Worm (Caenorhabditis elegans) whole organism, young adult: ENCODE results near the gene acr-2.
A peak's percentile ranks its signal among the peaks of the same experiment; 100 is the strongest.

Experiments used
- B0336.3 ChIP-seq: fragments of 200-800 bp; sonication (Bioruptor generic); IDR thresholded peaks from 2 replicates; pipeline ENCODE4 v1.3.6; 2022; ENCODE audit warnings: missing genetic modification characterization, missing compliant biosample characterization
- F33H1.4 ChIP-seq: fragments of 200-800 bp; sonication (Bioruptor generic); IDR thresholded peaks from 2 replicates; pipeline ENCODE4 v1.3.6; 2022; ENCODE audit warnings: missing genetic modification reagents, missing genetic modification characterization, missing compliant biosample characterization
- Y79H2A.3 ChIP-seq: fragments of 200-800 bp; sonication (Bioruptor generic); conservative IDR thresholded peaks from 2 replicates; pipeline ENCODE4 v1.3.6; 2022; ENCODE audit warnings: missing genetic modification reagents, missing genetic modification characterization, missing compliant biosample characterization
- ama-1 ChIP-seq, 3 experiments: fragments of 150-350 bp in 1 of 3; sonication (generic microtip) in 2 of 3; optimal IDR thresholded peaks; 2 replicates each; lab custom pipeline; 2014 to 2018; ENCODE audit warnings: missing biosample characterization in 2 of 3, missing genetic modification characterization in 2 of 3, missing genetic modification reagents in 2 of 3
- ccch-3 ChIP-seq: fragments of 200-800 bp; sonication (Bioruptor generic); optimal IDR thresholded peaks from 2 replicates; lab custom pipeline; 2018; ENCODE audit warnings: mild to moderate bottlenecking, missing genetic modification characterization, missing compliant biosample characterization
- ceh-27 ChIP-seq: fragments of 200-800 bp; sonication (Bioruptor generic); optimal IDR thresholded peaks from 2 replicates; lab custom pipeline; 2018; ENCODE audit warnings: mild to moderate bottlenecking, missing genetic modification characterization, moderate library complexity, missing compliant biosample characterization
- ceh-91 ChIP-seq: fragments of 200-800 bp; sonication (Bioruptor generic); IDR thresholded peaks from 2 replicates; pipeline ENCODE4 v1.3.6; 2022; ENCODE audit warnings: missing genetic modification reagents, missing genetic modification characterization, missing compliant biosample characterization
- him-1 ChIP-seq: sonication (generic microtip); optimal IDR thresholded peaks from 2 replicates; lab custom pipeline; 2016; ENCODE audit warnings: missing genotype, missing genetic modification reagents, missing genetic modification characterization, missing compliant biosample characterization
- hmg-20 ChIP-seq: fragments of 200-800 bp; sonication (Bioruptor generic); IDR thresholded peaks from 2 replicates; pipeline ENCODE4 v1.3.6; 2022; ENCODE audit warnings: missing genetic modification reagents, missing genetic modification characterization, missing compliant biosample characterization
- lin-40 ChIP-seq: sonication (generic microtip); optimal IDR thresholded peaks from 2 replicates; lab custom pipeline; 2016; ENCODE audit warnings: missing genetic modification characterization, mild to moderate bottlenecking, missing compliant biosample characterization, missing genotype, missing genetic modification reagents
- snpc-1.3 ChIP-seq: sonication (generic microtip); optimal IDR thresholded peaks from 2 replicates; lab custom pipeline; 2017; ENCODE audit warnings: missing genetic modification characterization, mild to moderate bottlenecking, missing compliant biosample characterization, antibody characterized with exemption, moderate library complexity, missing genotype, missing genetic modification reagents; ENCODE audit not compliant: insufficient read depth
- tlf-1 ChIP-seq: fragments of 200-800 bp; sonication (Bioruptor generic); optimal IDR thresholded peaks from 2 replicates; lab custom pipeline; 2018; ENCODE audit warnings: mild to moderate bottlenecking, missing genetic modification characterization, missing compliant biosample characterization
- unc-62 ChIP-seq: fragments of 150-350 bp; optimal IDR thresholded peaks from 2 replicates; lab custom pipeline; 2014; ENCODE audit warnings: missing biosample characterization, missing genetic modification reagents, missing genetic modification characterization
- xnd-1 ChIP-seq: sonication (generic microtip); optimal IDR thresholded peaks from 2 replicates; lab custom pipeline; 2016; ENCODE audit warnings: missing genotype, missing genetic modification reagents, missing genetic modification characterization, missing compliant biosample characterization

DNA sequence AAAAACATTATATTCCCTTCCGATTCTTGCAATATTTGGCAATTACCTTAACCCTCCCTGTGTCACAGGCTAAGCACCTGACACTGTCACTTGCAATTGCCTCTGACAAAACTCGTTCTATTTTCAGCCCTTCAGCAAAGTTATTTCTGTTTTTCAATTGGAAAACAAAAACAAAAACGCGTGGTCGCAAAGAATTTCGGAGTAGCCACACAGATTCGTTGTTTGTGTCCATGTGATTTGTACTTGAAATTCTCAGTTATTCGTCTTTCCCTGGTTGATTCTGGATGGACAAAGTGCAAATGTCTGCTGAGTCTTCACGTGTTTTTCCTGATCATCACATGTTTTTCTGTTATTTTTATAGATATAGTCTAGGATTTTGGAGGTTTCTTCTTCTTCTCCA is 33.1 kb downstream of the acr-2 start:
- no peak for TF ChIP-seq unc-62 (GFP tag; lab: Kevin White, UChicago)
- no peak for TF ChIP-seq ccch-3
- no peak for TF ChIP-seq him-1 (tag; lab: Kevin White, UChicago)
- no peak for TF ChIP-seq B0336.3 (GFP tag; lab: Robert Waterston, UW)
- TF ChIP-seq ama-1 (optimal IDR thresholded peaks at IDR 0.05; lab: Kevin White, UChicago), result no peak
- no peak for TF ChIP-seq ama-1 (GFP tag; optimal IDR thresholded peaks at IDR 0.05; lab: Kevin White, UChicago)
- TF ChIP-seq ceh-27, result peak; percentile 62
- TF ChIP-seq F33H1.4, result no peak
- TF ChIP-seq ceh-91, result no peak
- TF ChIP-seq lin-40, result peak; percentile 13
- TF ChIP-seq snpc-1.3 (tag; lab: Kevin White, UChicago), result no peak
- TF ChIP-seq xnd-1 (tag; lab: Kevin White, UChicago), result no peak
- TF ChIP-seq hmg-20 (GFP tag; lab: Robert Waterston, UW), result no peak
- TF ChIP-seq Y79H2A.3, result no peak
- no peak for TF ChIP-seq tlf-1 (GFP tag; lab: Kevin White, UChicago)
